Fruit fly (Drosophila melanogaster): ENCODE data around the gene CG3868.
A peak's percentile ranks its signal among the peaks of the same experiment; 100 is the strongest.

CG3868 gene

DNA sequence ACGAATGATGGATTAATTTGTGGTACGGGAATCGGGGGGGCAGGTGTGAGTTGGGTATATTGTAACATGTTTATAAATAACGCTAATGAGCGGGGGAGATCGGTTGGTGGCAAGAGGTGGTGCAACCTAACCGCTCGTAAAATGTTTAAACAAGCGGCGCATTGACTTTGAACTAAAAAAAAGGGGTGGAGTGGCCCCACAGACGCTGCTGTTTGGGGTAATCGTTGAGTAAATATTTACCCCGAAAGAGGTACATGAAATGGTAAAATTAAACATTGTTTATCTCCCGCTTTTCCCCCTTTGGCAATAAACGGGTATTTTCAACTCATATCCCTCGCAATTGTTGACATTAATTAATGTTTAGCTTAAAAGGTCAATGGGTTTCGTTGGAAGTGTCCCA lies 36.4 kb downstream of the CG3868 start (continued):
- no peak for TF ChIP-seq ken (GFP tag; IDR thresholded peaks at IDR 0.05)
- TF ChIP-seq CG8924 (tag; optimal IDR thresholded peaks at IDR 0.05): peak; percentile 49
- TF ChIP-seq CG12942 (GFP tag; optimal IDR thresholded peaks at IDR 0.05): no peak
- TF ChIP-seq bsh (GFP tag; optimal IDR thresholded peaks at IDR 0.05): peak in 1 of 2 experiments; percentile 71
- peak; percentile 64 for TF ChIP-seq CG31365 (tag; optimal IDR thresholded peaks at IDR 0.05)
- no peak for TF ChIP-seq nom (GFP tag; optimal IDR thresholded peaks at IDR 0.05)
- TF ChIP-seq Hr3 (GFP tag; optimal IDR thresholded peaks at IDR 0.05): no peak
- TF ChIP-seq zfh1 (GFP tag; IDR thresholded peaks at IDR 0.05): peak; percentile 71; the same call in 2 of the 3 replicates
- TF ChIP-seq lab (GFP tag; optimal IDR thresholded peaks at IDR 0.05): peak; percentile 80
- 0 out of 2 replicates have a peak, but pooled peaks have one; percentile 49 for TF ChIP-seq rib (GFP tag; IDR thresholded peaks at IDR 0.05)
- peak; percentile 50 for TF ChIP-seq caup (GFP tag; optimal IDR thresholded peaks at IDR 0.05; ENCODE audit: severe bottlenecking)
- peak; percentile 27 for TF ChIP-seq Meics (GFP tag; optimal IDR thresholded peaks at IDR 0.05)
- no peak for TF ChIP-seq Dp (GFP tag; optimal IDR thresholded peaks at IDR 0.05)
- peak; percentile 32 for TF ChIP-seq CoRest (tag; optimal IDR thresholded peaks at IDR 0.05)
- TF ChIP-seq odd (GFP tag; optimal IDR thresholded peaks at IDR 0.05): peak; percentile 88
- TF ChIP-seq Elba2 (GFP tag; optimal IDR thresholded peaks at IDR 0.05): no peak
- peak; percentile 48; the same call in 1 of the 3 replicates for TF ChIP-seq CG14050 (GFP tag; IDR thresholded peaks at IDR 0.05)
- TF ChIP-seq knrl (GFP tag; IDR thresholded peaks at IDR 0.05; ENCODE audit: partially characterized antibody): no peak
- TF ChIP-seq gsb (GFP tag; IDR thresholded peaks at IDR 0.05): no peak
- TF ChIP-seq twi (tag; optimal IDR thresholded peaks at IDR 0.05): peak; percentile 68
- TF ChIP-seq Pdp1 (GFP tag; optimal IDR thresholded peaks at IDR 0.05): peak in 1 of 2 experiments; percentile 48
- peak; percentile 46; the same call in 1 of the 2 replicates for TF ChIP-seq stc (GFP tag; IDR thresholded peaks at IDR 0.05)
- peak; percentile 80 for TF ChIP-seq sens (GFP tag)
- TF ChIP-seq CG9215 (GFP tag; IDR thresholded peaks at IDR 0.05): no peak
- no peak for TF ChIP-seq Ets65A (GFP tag)
- TF ChIP-seq CG14710 (tag; optimal IDR thresholded peaks at IDR 0.05): peak; percentile 69
- no peak for TF ChIP-seq repo (GFP tag; optimal IDR thresholded peaks at IDR 0.05)
- TF ChIP-seq ham (GFP tag; IDR thresholded peaks at IDR 0.05): no peak
- no peak for TF ChIP-seq hbn (GFP tag; IDR thresholded peaks at IDR 0.05; ENCODE audit: partially characterized antibody)
- TF ChIP-seq zen2 (GFP tag; IDR thresholded peaks at IDR 0.05; ENCODE audit: partially characterized antibody): no peak
- no peak for TF ChIP-seq CG3726 (GFP tag; IDR thresholded peaks at IDR 0.05)
- TF ChIP-seq CG34224 (GFP tag; IDR thresholded peaks at IDR 0.05; ENCODE audit: partially characterized antibody): no peak
- TF ChIP-seq CG12769 (tag; optimal IDR thresholded peaks at IDR 0.05): peak; percentile 66
- peak; percentile 41 for TF ChIP-seq CG9727 (GFP tag; optimal IDR thresholded peaks at IDR 0.05)
- TF ChIP-seq CG13296 (GFP tag; optimal IDR thresholded peaks at IDR 0.05): peak; percentile 53
- peak; percentile 35 for TF ChIP-seq sd (tag; optimal IDR thresholded peaks at IDR 0.05)
- no peak for TF ChIP-seq Dek (tag; optimal IDR thresholded peaks at IDR 0.05)
- TF ChIP-seq H2.0 (GFP tag; IDR thresholded peaks at IDR 0.05): no peak; the same call in 1 of the 2 replicates
- TF ChIP-seq luna (GFP tag; optimal IDR thresholded peaks at IDR 0.05): no peak
- TF ChIP-seq Deaf1 (tag; optimal IDR thresholded peaks at IDR 0.05): no peak
- TF ChIP-seq otp (GFP tag; IDR thresholded peaks at IDR 0.05): peak; percentile 91
- TF ChIP-seq CG6683 (GFP tag; optimal IDR thresholded peaks at IDR 0.05): peak; percentile 28
- TF ChIP-seq dimm (GFP tag; IDR thresholded peaks at IDR 0.05): no peak
- peak; percentile 73 for TF ChIP-seq CG18262 (tag; optimal IDR thresholded peaks at IDR 0.05)
- peak; percentile 33 for TF ChIP-seq E2f2 (GFP tag; IDR thresholded peaks at IDR 0.05)
- TF ChIP-seq CG8089 (GFP tag; optimal IDR thresholded peaks at IDR 0.05): peak; percentile 14
- no peak for TF ChIP-seq CG18764 (GFP tag; optimal IDR thresholded peaks at IDR 0.05)
- peak; percentile 60 for TF ChIP-seq Spps (tag; optimal IDR thresholded peaks at IDR 0.05)
- no peak for TF ChIP-seq chif (GFP tag; optimal IDR thresholded peaks at IDR 0.05)
- TF ChIP-seq CG5953 (GFP tag; IDR thresholded peaks at IDR 0.05): no peak
